Fruit fly (Drosophila melanogaster) whole organism, embryonic: ENCODE measurements around the gene EMC5.

Experiments used
- Asciz ChIP-seq: fragments of 200-800 bp; sonication (Bioruptor generic); optimal IDR thresholded peaks from 2 replicates; lab custom pipeline; 2017; ENCODE audit warnings: missing biosample characterization, mild to moderate bottlenecking, missing genetic modification characterization, missing genetic modification reagents
- CG10267 ChIP-seq: fragments of 200-800 bp; sonication (Bioruptor generic); optimal IDR thresholded peaks from 2 replicates; lab custom pipeline; 2018; ENCODE audit warnings: missing biosample characterization, mild to moderate bottlenecking, missing genetic modification characterization, moderate library complexity
- CG10979 ChIP-seq: fragments of 200-800 bp; sonication (Bioruptor generic); optimal IDR thresholded peaks from 2 replicates; lab custom pipeline; 2018; ENCODE audit warnings: missing biosample characterization, mild to moderate bottlenecking, missing genetic modification characterization, moderate library complexity
- CG14441 ChIP-seq: fragments of 200-800 bp; sonication (Bioruptor generic); IDR thresholded peaks from 2 replicates; pipeline ENCODE4 v1.3.6; 2022; ENCODE audit warnings: missing biosample characterization, missing genetic modification characterization
- CG15269 ChIP-seq: fragments of 200-800 bp; sonication (Bioruptor generic); optimal IDR thresholded peaks from 2 replicates; lab custom pipeline; 2018; ENCODE audit warnings: missing biosample characterization, mild to moderate bottlenecking, missing genetic modification characterization, moderate library complexity
- CG15601 ChIP-seq: fragments of 200-800 bp; sonication (Bioruptor generic); optimal IDR thresholded peaks from 3 replicates; lab custom pipeline; 2019; ENCODE audit warnings: missing biosample characterization, mild to moderate bottlenecking, missing genetic modification characterization, moderate library complexity
- CG15696 ChIP-seq: fragments of 200-800 bp; sonication (Bioruptor generic); optimal IDR thresholded peaks from 2 replicates; lab custom pipeline; 2019; ENCODE audit warnings: missing biosample characterization, mild to moderate bottlenecking, missing genetic modification characterization, moderate library complexity
- CG17361 ChIP-seq: fragments of 200-800 bp; sonication (Bioruptor generic); IDR thresholded peaks from 3 replicates; pipeline ENCODE4 v1.3.6; 2022; ENCODE audit warnings: missing biosample characterization, missing genetic modification characterization
- CG17568 ChIP-seq: fragments of 200-800 bp; sonication (Bioruptor generic); optimal IDR thresholded peaks from 2 replicates; lab custom pipeline; 2018; ENCODE audit warnings: missing biosample characterization, mild to moderate bottlenecking, missing genetic modification characterization, moderate library complexity
- CG18262 ChIP-seq: fragments of 200-800 bp; optimal IDR thresholded peaks from 3 replicates; lab custom pipeline; 2019; ENCODE audit warnings: missing biosample characterization, mild to moderate bottlenecking, missing genetic modification characterization, moderate library complexity
- CG18476 ChIP-seq: fragments of 200-800 bp; sonication (Bioruptor generic); optimal IDR thresholded peaks from 2 replicates; lab custom pipeline; 2016; ENCODE audit warnings: missing biosample characterization, mild to moderate bottlenecking, missing genetic modification characterization
- CG18599 ChIP-seq: fragments of 200-800 bp; sonication (Bioruptor generic); optimal IDR thresholded peaks from 3 replicates; lab custom pipeline; 2017; ENCODE audit warnings: missing biosample characterization, missing genetic modification characterization, mild to moderate bottlenecking, moderate library complexity, missing genetic modification reagents
- CG31224 ChIP-seq: fragments of 200-800 bp; sonication (Bioruptor generic); IDR thresholded peaks from 2 replicates; pipeline ENCODE4 v1.3.6; 2022; ENCODE audit warnings: missing biosample characterization, missing genetic modification characterization
- CG32532 ChIP-seq: fragments of 200-800 bp; sonication (Bioruptor generic); IDR thresholded peaks from 2 replicates; pipeline ENCODE4 v1.3.6; 2022; ENCODE audit warnings: missing biosample characterization, missing genetic modification characterization
- CG4424 ChIP-seq: fragments of 200-800 bp; sonication (Bioruptor generic); optimal IDR thresholded peaks from 3 replicates; lab custom pipeline; 2016; ENCODE audit warnings: missing biosample characterization, missing genetic modification characterization
- CG5180 ChIP-seq: fragments of 200-800 bp; sonication (Bioruptor generic); optimal IDR thresholded peaks from 3 replicates; lab custom pipeline; 2017; ENCODE audit warnings: missing biosample characterization, missing genetic modification characterization, mild to moderate bottlenecking, moderate library complexity, missing genetic modification reagents
- CG6683 ChIP-seq: fragments of 200-800 bp; sonication (Bioruptor generic); optimal IDR thresholded peaks from 2 replicates; lab custom pipeline; 2017; ENCODE audit warnings: missing biosample characterization, mild to moderate bottlenecking, missing genetic modification characterization, missing genetic modification reagents
- CG7357 ChIP-seq: fragments of 200-800 bp; sonication (Bioruptor generic); IDR thresholded peaks from 3 replicates; pipeline ENCODE4 v1.3.6; 2022; ENCODE audit warnings: missing biosample characterization, missing genetic modification characterization
- CG8924 ChIP-seq: fragments of 200-800 bp; optimal IDR thresholded peaks from 3 replicates; lab custom pipeline; 2019; ENCODE audit warnings: missing biosample characterization, mild to moderate bottlenecking, missing genetic modification characterization, moderate library complexity
- Chrac-16 ChIP-seq: fragments of 200-800 bp; sonication (Bioruptor generic); optimal IDR thresholded peaks from 3 replicates; lab custom pipeline; 2016; ENCODE audit warnings: missing biosample characterization, missing genetic modification characterization
- D19B ChIP-seq: fragments of 200-800 bp; sonication (Bioruptor generic); optimal IDR thresholded peaks from 2 replicates; lab custom pipeline; 2017; ENCODE audit warnings: missing biosample characterization, mild to moderate bottlenecking, missing genetic modification characterization
- Fer2 ChIP-seq: fragments of 200-800 bp; sonication (Bioruptor generic); optimal IDR thresholded peaks from 2 replicates; lab custom pipeline; 2018; ENCODE audit warnings: missing biosample characterization, mild to moderate bottlenecking, missing genetic modification characterization, moderate library complexity
- GATAe ChIP-seq: fragments of 200-800 bp; sonication (Bioruptor generic); conservative IDR thresholded peaks from 2 replicates; pipeline ENCODE4 v1.3.6; 2022; ENCODE audit warnings: missing biosample characterization, missing genetic modification characterization
- HLH3B ChIP-seq: fragments of 200-800 bp; sonication (Bioruptor generic); IDR thresholded peaks from 2 replicates; pipeline ENCODE4 v1.3.6; 2022; ENCODE audit warnings: missing biosample characterization, missing genetic modification characterization
- HmgZ ChIP-seq: fragments of 200-800 bp; sonication (Bioruptor generic); optimal IDR thresholded peaks from 2 replicates; lab custom pipeline; 2018; ENCODE audit warnings: missing biosample characterization, mild to moderate bottlenecking, missing genetic modification characterization
- Hr78 ChIP-seq, 2 experiments: fragments of 200-800 bp in 1 of 2; fragments of >200 bp in 1 of 2; sonication (Bioruptor generic) in 1 of 2; optimal IDR thresholded peaks; 2 replicates each; lab custom pipeline; 2017 to 2019; ENCODE audit warnings: missing biosample characterization in 2 of 2, missing genetic modification characterization in 2 of 2, mild to moderate bottlenecking in 1 of 2, moderate library complexity in 1 of 2
- Kr ChIP-seq: fragments of 200-800 bp; sonication (Bioruptor generic); optimal IDR thresholded peaks from 2 replicates; lab custom pipeline; 2017; ENCODE audit warnings: missing biosample characterization, mild to moderate bottlenecking, missing genetic modification characterization
- Mad ChIP-seq: fragments of 200-800 bp; sonication (Bioruptor generic); optimal IDR thresholded peaks from 2 replicates; lab custom pipeline; 2016; ENCODE audit warnings: missing biosample characterization, missing genetic modification characterization
- Nf-YA ChIP-seq: fragments of 200-800 bp; sonication (Bioruptor generic); IDR thresholded peaks from 2 replicates; pipeline ENCODE4 v1.3.6; 2022; ENCODE audit warnings: missing biosample characterization, missing genetic modification characterization
- Opbp ChIP-seq: fragments of 200-800 bp; sonication (Bioruptor generic); IDR thresholded peaks from 3 replicates; pipeline ENCODE4 v1.3.6; 2022; ENCODE audit warnings: missing biosample characterization, missing genetic modification characterization; ENCODE audit not compliant: partially characterized antibody
- Optix ChIP-seq: fragments of 200-800 bp; sonication (Bioruptor generic); IDR thresholded peaks from 3 replicates; pipeline ENCODE4 v1.3.6; 2022; ENCODE audit warnings: missing biosample characterization, missing genetic modification characterization
- Ravus ChIP-seq: fragments of 200-800 bp; sonication (Bioruptor generic); IDR thresholded peaks from 2 replicates; pipeline ENCODE4 v1.3.6; 2022; ENCODE audit warnings: missing biosample characterization, missing genetic modification characterization
- Sin3A ChIP-seq: fragments of >200 bp; optimal IDR thresholded peaks from 2 replicates; lab custom pipeline; 2018
- Sox100B ChIP-seq: fragments of 200-800 bp; sonication (Bioruptor generic); optimal IDR thresholded peaks from 3 replicates; lab custom pipeline; 2018; ENCODE audit warnings: missing biosample characterization, mild to moderate bottlenecking, missing genetic modification characterization
- TFAM ChIP-seq: fragments of 200-800 bp; sonication (Bioruptor generic); optimal IDR thresholded peaks from 2 replicates; lab custom pipeline; 2017; ENCODE audit warnings: missing biosample characterization, missing genetic modification characterization, inconsistent platforms
- caup ChIP-seq: fragments of 200-800 bp; sonication (Bioruptor generic); optimal IDR thresholded peaks from 3 replicates; lab custom pipeline; 2017; ENCODE audit warnings: missing biosample characterization, mild to moderate bottlenecking, missing genetic modification characterization, moderate library complexity; ENCODE audit not compliant: severe bottlenecking
- cg ChIP-seq: fragments of 200-800 bp; sonication (Bioruptor generic); optimal IDR thresholded peaks from 3 replicates; lab custom pipeline; 2019; ENCODE audit warnings: missing biosample characterization, mild to moderate bottlenecking, missing genetic modification characterization, moderate library complexity
- fd96Cb ChIP-seq: fragments of 200-800 bp; sonication (Bioruptor generic); optimal IDR thresholded peaks from 2 replicates; lab custom pipeline; 2018; ENCODE audit warnings: missing biosample characterization, mild to moderate bottlenecking, missing genetic modification characterization, moderate library complexity
- hkb ChIP-seq, 2 experiments: fragments of 200-800 bp in 1 of 2; fragments of >200 bp in 1 of 2; sonication (Bioruptor generic) in 1 of 2; IDR thresholded peaks in 1 of 2; optimal IDR thresholded peaks in 1 of 2; 2 replicates each; pipeline versions ENCODE4 v1.3.6 to Lab custom; 2017 to 2022; ENCODE audit warnings: missing biosample characterization in 1 of 2, missing genetic modification characterization in 1 of 2
- lola ChIP-seq, 3 experiments: fragments of >200 bp in 2 of 3; fragments of 200-800 bp in 1 of 3; sonication (Bioruptor generic) in 1 of 3; optimal IDR thresholded peaks; 2 replicates each; lab custom pipeline; 2017 to 2019; ENCODE audit warnings: missing biosample characterization in 3 of 3, missing genetic modification characterization in 3 of 3, mild to moderate bottlenecking in 1 of 3, moderate library complexity in 1 of 3
- pb ChIP-seq: fragments of 200-800 bp; sonication (Bioruptor generic); optimal IDR thresholded peaks from 3 replicates; lab custom pipeline; 2016; ENCODE audit warnings: missing biosample characterization, missing genetic modification characterization
- peb ChIP-seq: fragments of 200-800 bp; sonication (Bioruptor generic); IDR thresholded peaks from 2 replicates; pipeline ENCODE4 v1.3.6; 2022; ENCODE audit warnings: missing biosample characterization, missing genetic modification characterization
- pros ChIP-seq: fragments of 200-800 bp; sonication (Bioruptor generic); optimal IDR thresholded peaks from 3 replicates; lab custom pipeline; 2019; ENCODE audit warnings: missing biosample characterization, mild to moderate bottlenecking, missing genetic modification characterization, moderate library complexity
- rib ChIP-seq: fragments of 200-800 bp; sonication (Bioruptor generic); IDR thresholded peaks from 2 replicates; pipeline ENCODE4 v1.3.6; 2022; ENCODE audit warnings: missing biosample characterization, missing genetic modification characterization
- salm ChIP-seq: fragments of 200-800 bp; sonication (Bioruptor generic); optimal IDR thresholded peaks from 2 replicates; lab custom pipeline; 2018; ENCODE audit warnings: missing biosample characterization, mild to moderate bottlenecking, missing genetic modification characterization
- sqz ChIP-seq: fragments of 200-800 bp; sonication (Bioruptor generic); optimal IDR thresholded peaks from 3 replicates; lab custom pipeline; 2018; ENCODE audit warnings: missing biosample characterization, mild to moderate bottlenecking, missing genetic modification characterization
- tio ChIP-seq: fragments of 200-800 bp; sonication (Bioruptor generic); optimal IDR thresholded peaks from 2 replicates; lab custom pipeline; 2017; ENCODE audit warnings: missing biosample characterization, missing genetic modification characterization, inconsistent platforms
- trem ChIP-seq: fragments of 200-800 bp; optimal IDR thresholded peaks from 3 replicates; lab custom pipeline; 2019; ENCODE audit warnings: missing biosample characterization, mild to moderate bottlenecking, missing genetic modification characterization, moderate library complexity

EMC5 gene

dm6 chr2L:18946636-18947514 is 40.6 kb upstream of the EMC5 start (continued):
- TF ChIP-seq Mad = no peak
- no peak for TF ChIP-seq cg (GFP tag; lab: Kevin White, UChicago)
- TF ChIP-seq rib (GFP tag; lab: Robert Waterston, UW) = no peak
- TF ChIP-seq CG18599 (GFP tag; lab: Kevin White, UChicago) = no peak
- TF ChIP-seq CG17568 (GFP tag; lab: Kevin White, UChicago) = no peak
- TF ChIP-seq salm (tag; lab: Kevin White, UChicago) = no peak
- TF ChIP-seq HmgZ (tag; lab: Kevin White, UChicago) = no peak
- no peak for TF ChIP-seq caup (GFP tag; lab: Kevin White, UChicago)
- TF ChIP-seq CG14441 (GFP tag; lab: Robert Waterston, UW) = no peak
- no peak for TF ChIP-seq Sin3A (lab: Kevin White, UChicago)
- TF ChIP-seq fd96Cb (tag; lab: Kevin White, UChicago) = peak; percentile 25
- TF ChIP-seq Optix = no peak
- no peak for TF ChIP-seq HLH3B
- peak; percentile 59 for TF ChIP-seq CG15696 (tag; lab: Kevin White, UChicago)
- TF ChIP-seq CG6683 (GFP tag; lab: Kevin White, UChicago) = no peak
- TF ChIP-seq trem (tag; lab: Kevin White, UChicago) = peak; percentile 53
- peak; percentile 48 for TF ChIP-seq CG10267 (tag; lab: Kevin White, UChicago)
- no peak for TF ChIP-seq TFAM (GFP tag; lab: Kevin White, UChicago)
- peak; percentile 70 for TF ChIP-seq CG17361
- TF ChIP-seq peb (GFP tag; lab: Robert Waterston, UW) = no peak
- no peak for TF ChIP-seq CG5180 (GFP tag; lab: Kevin White, UChicago)
- no peak for TF ChIP-seq GATAe (GFP tag; lab: Robert Waterston, UW)
- TF ChIP-seq Sox100B (GFP tag; lab: Kevin White, UChicago) = peak; percentile 3
- no peak for TF ChIP-seq hkb (optimal IDR thresholded peaks at IDR 0.05; lab: Kevin White, UChicago)
- TF ChIP-seq hkb (GFP tag; IDR thresholded peaks at IDR 0.05; lab: Robert Waterston, UW) = 0 out of 2 replicates have a peak, but pooled peaks have one; percentile 7
- no peak for TF ChIP-seq Ravus (GFP tag; lab: Robert Waterston, UW)
- no peak for TF ChIP-seq Nf-YA (GFP tag; lab: Robert Waterston, UW)
- no peak for TF ChIP-seq pros (GFP tag; lab: Kevin White, UChicago)
- no peak for TF ChIP-seq Hr78 (GFP tag; optimal IDR thresholded peaks at IDR 0.05; lab: Kevin White, UChicago)
- TF ChIP-seq CG31224 (GFP tag; lab: Robert Waterston, UW) = peak; percentile 93
- TF ChIP-seq CG32532 (GFP tag; lab: Robert Waterston, UW) = no peak
- no peak for TF ChIP-seq pb (GFP tag; lab: Kevin White, UChicago)
- TF ChIP-seq CG15269 (tag; lab: Kevin White, UChicago) = no peak
- TF ChIP-seq Kr (GFP tag; lab: Kevin White, UChicago) = no peak
- no peak for TF ChIP-seq Asciz
- TF ChIP-seq CG10979 (tag; lab: Kevin White, UChicago) = peak; percentile 70
- peak; percentile 49 for TF ChIP-seq CG8924 (tag; lab: Kevin White, UChicago)
- TF ChIP-seq Chrac-16 (GFP tag; lab: Kevin White, UChicago) = no peak
- TF ChIP-seq Fer2 (tag; lab: Kevin White, UChicago) = no peak
- peak; percentile 38 for TF ChIP-seq CG15601
- TF ChIP-seq CG18262 = peak; percentile 80
- no peak for TF ChIP-seq CG18476 (GFP tag; lab: Kevin White, UChicago)
- TF ChIP-seq CG4424 (GFP tag; lab: Kevin White, UChicago) = peak; percentile 35
- TF ChIP-seq D19B (GFP tag; lab: Kevin White, UChicago) = no peak
- no peak for TF ChIP-seq tio (GFP tag; lab: Kevin White, UChicago)
- peak; percentile 20 for TF ChIP-seq sqz
- TF ChIP-seq Opbp (GFP tag; lab: Robert Waterston, UW) = no peak
- TF ChIP-seq lola (GFP tag; optimal IDR thresholded peaks at IDR 0.05; lab: Kevin White, UChicago) = peak in 1 of 3 experiments; percentile 68
- no peak for TF ChIP-seq CG7357 (GFP tag; lab: Robert Waterston, UW)
